Worm (Caenorhabditis elegans): Measurements from ENCODE around the gene spl-2.

- TF ChIP-seq efl-1 (GFP tag; optimal IDR thresholded peaks at IDR 0.05) (no peak), let-526 (GFP tag; IDR thresholded peaks at IDR 0.05) (no peak), snpc-3.4 (tag; optimal IDR thresholded peaks at IDR 0.05) (no peak), snpc-4 (GFP tag; optimal IDR thresholded peaks at IDR 0.05) (no peak), snpc-4 (tag; optimal IDR thresholded peaks at IDR 0.05) (no peak), sea-2 (GFP tag; IDR thresholded peaks at IDR 0.05) (no peak)
These were observed 51.7 kb downstream of the spl-2 start for ce11 chrV:9094976-9095375.
